Worm (Caenorhabditis elegans) whole organism, mixed stage, embryonic: Measurements from ENCODE around the gene B0285.3.
A peak's percentile ranks its signal among the peaks of the same experiment; 100 is the strongest.

Experiments used
- M03D4.4 ChIP-seq: sonication (generic microtip); optimal IDR thresholded peaks from 2 replicates; lab custom pipeline; 2017; ENCODE audit warnings: mild to moderate bottlenecking, missing genetic modification characterization, missing compliant biosample characterization
- bed-3 ChIP-seq: fragments of 200-800 bp; sonication (Bioruptor generic); optimal IDR thresholded peaks from 3 replicates; lab custom pipeline; 2018; ENCODE audit warnings: mild to moderate bottlenecking, missing genetic modification characterization, moderate library complexity, missing compliant biosample characterization
- blmp-1 ChIP-seq: fragments of 150-350 bp; optimal IDR thresholded peaks from 2 replicates; lab custom pipeline; 2014; ENCODE audit warnings: missing biosample characterization, missing genetic modification characterization
- ceh-39 ChIP-seq: fragments of 150-350 bp; optimal IDR thresholded peaks from 2 replicates; lab custom pipeline; 2014; ENCODE audit warnings: missing biosample characterization, missing genetic modification characterization
- ces-1 ChIP-seq: fragments of 150-350 bp; optimal IDR thresholded peaks from 2 replicates; lab custom pipeline; 2014; ENCODE audit warnings: missing biosample characterization, missing genetic modification reagents, missing genetic modification characterization
- cnd-1 ChIP-seq: fragments of 200-800 bp; sonication (Bioruptor generic); optimal IDR thresholded peaks from 2 replicates; lab custom pipeline; 2018; ENCODE audit warnings: mild to moderate bottlenecking, missing genetic modification characterization, missing compliant biosample characterization
- drap-1 ChIP-seq: fragments of 200-800 bp; sonication (Bioruptor generic); optimal IDR thresholded peaks from 3 replicates; lab custom pipeline; 2018; ENCODE audit warnings: mild to moderate bottlenecking, missing genetic modification characterization, missing compliant biosample characterization
- flh-1 ChIP-seq: fragments of 200-800 bp; sonication (Bioruptor generic); optimal IDR thresholded peaks from 2 replicates; lab custom pipeline; 2018; ENCODE audit warnings: mild to moderate bottlenecking, missing genetic modification characterization, moderate library complexity, missing compliant biosample characterization
- ham-2 ChIP-seq: fragments of 200-800 bp; sonication (Bioruptor generic); optimal IDR thresholded peaks from 2 replicates; lab custom pipeline; 2018; ENCODE audit warnings: mild to moderate bottlenecking, missing genetic modification characterization, missing compliant biosample characterization
- lin-13 ChIP-seq: fragments of 150-350 bp; optimal IDR thresholded peaks from 2 replicates; lab custom pipeline; 2014; ENCODE audit warnings: missing biosample characterization, missing genetic modification characterization
- lsy-2 ChIP-seq: fragments of 150-350 bp; optimal IDR thresholded peaks from 2 replicates; lab custom pipeline; 2014; ENCODE audit warnings: missing biosample characterization, missing genetic modification characterization
- mep-1 ChIP-seq: fragments of 150-350 bp; optimal IDR thresholded peaks from 2 replicates; lab custom pipeline; 2017; ENCODE audit warnings: missing biosample characterization, missing genetic modification reagents, missing genetic modification characterization, inconsistent platforms
- nhr-12 ChIP-seq: fragments of 150-350 bp; optimal IDR thresholded peaks from 2 replicates; lab custom pipeline; 2014; ENCODE audit warnings: missing biosample characterization, missing genetic modification characterization
- nhr-76 ChIP-seq: sonication (generic microtip); optimal IDR thresholded peaks from 2 replicates; lab custom pipeline; 2017; ENCODE audit warnings: missing biosample characterization, missing genetic modification characterization
- pha-4 ChIP-seq: fragments of 150-350 bp; optimal IDR thresholded peaks from 2 replicates; lab custom pipeline; 2018; ENCODE audit warnings: missing biosample characterization, missing genetic modification reagents, missing genetic modification characterization
- sem-2 ChIP-seq: fragments of 200-800 bp; sonication (Bioruptor generic); optimal IDR thresholded peaks from 2 replicates; lab custom pipeline; 2018; ENCODE audit warnings: mild to moderate bottlenecking, missing genetic modification characterization, missing compliant biosample characterization
- snpc-4 ChIP-seq: fragments of 150-350 bp; optimal IDR thresholded peaks from 2 replicates; lab custom pipeline; 2014; ENCODE audit warnings: missing biosample characterization, missing genetic modification characterization
- tbx-8 ChIP-seq: fragments of 200-800 bp; sonication (Bioruptor generic); optimal IDR thresholded peaks from 2 replicates; lab custom pipeline; 2018; ENCODE audit warnings: mild to moderate bottlenecking, missing genetic modification characterization, moderate library complexity, missing compliant biosample characterization
- unc-39 ChIP-seq: fragments of 150-350 bp; optimal IDR thresholded peaks from 2 replicates; lab custom pipeline; 2014; ENCODE audit warnings: missing biosample characterization, missing genetic modification characterization
- zip-8 ChIP-seq: fragments of 150-350 bp; optimal IDR thresholded peaks from 2 replicates; lab custom pipeline; 2014; ENCODE audit warnings: missing biosample characterization, missing genetic modification characterization
- ztf-11 ChIP-seq: fragments of 150-350 bp; optimal IDR thresholded peaks from 2 replicates; lab custom pipeline; 2014; ENCODE audit warnings: missing biosample characterization, missing genetic modification characterization

B0285.3 gene

ce11 chrIII:4309303-4309702, 33.8 kb downstream of the B0285.3 start:
- no peak for TF ChIP-seq nhr-76 (tag; lab: Kevin White, UChicago)
- no peak for TF ChIP-seq sem-2 (GFP tag; lab: Kevin White, UChicago)
- no peak for TF ChIP-seq cnd-1
- no peak for TF ChIP-seq ztf-11
- TF ChIP-seq blmp-1 (tag; lab: Kevin White, UChicago), result no peak
- TF ChIP-seq ham-2, result no peak
- no peak for TF ChIP-seq drap-1
- no peak for TF ChIP-seq snpc-4 (tag; lab: Kevin White, UChicago)
- TF ChIP-seq, all 35 proteins: peak for 0

- TF ChIP-seq pha-4 (tag; lab: Kevin White, UChicago), result no peak
- no peak for TF ChIP-seq lin-13 (tag; lab: Kevin White, UChicago)
- no peak for TF ChIP-seq blmp-1 (tag; lab: Kevin White, UChicago)
- TF ChIP-seq cnd-1, result no peak
- no peak for TF ChIP-seq ceh-39 (tag; lab: Kevin White, UChicago)
- TF ChIP-seq mep-1 (tag; lab: Kevin White, UChicago), result no peak
Observed at ce11 chrIII:4302780-4303179, 40.4 kb downstream of the B0285.3 start.

ce11 chrIII:4302293-4302692, 40.8 kb downstream of the B0285.3 start, which contains the start of gene R10E4.9:
R10E4.9 (minus strand) TSS chrIII:4302393.
- no peak for TF ChIP-seq lsy-2 (tag; lab: Kevin White, UChicago)
- TF ChIP-seq cnd-1, result no peak
- no peak for TF ChIP-seq nhr-12 (tag; lab: Kevin White, UChicago)
- TF ChIP-seq tbx-8 (GFP tag; lab: Kevin White, UChicago), result no peak
- TF ChIP-seq blmp-1 (tag; lab: Kevin White, UChicago), result no peak
- no peak for TF ChIP-seq bed-3 (GFP tag; lab: Kevin White, UChicago)
- no peak for TF ChIP-seq zip-8 (tag; lab: Kevin White, UChicago)

- no peak for TF ChIP-seq zip-8 (tag; lab: Kevin White, UChicago)
- TF ChIP-seq ceh-39 (tag; lab: Kevin White, UChicago), result peak; percentile 13
Observed at ce11 chrIII:4300989-4301498, 42.1 kb downstream of the B0285.3 start, which contains the start of gene R10E4.11. R10E4.11 (minus strand) TSS chrIII:4301039.

ce11 chrIII:4294153-4294862, 48.8 kb downstream of the B0285.3 start, which contains the start of the genes nth-1 and R10E4.7:
nth-1 (minus strand) TSS chrIII:4294253.
R10E4.7 (plus strand) TSS chrIII:4294812.
- TF ChIP-seq ces-1 (no peak), lin-13 (tag; lab: Kevin White, UChicago) (no peak), nhr-76 (tag; lab: Kevin White, UChicago) (no peak), pha-4 (tag; lab: Kevin White, UChicago) (no peak), drap-1 (no peak), flh-1 (GFP tag; lab: Kevin White, UChicago) (no peak), M03D4.4 (tag; lab: Kevin White, UChicago) (no peak)
- TF ChIP-seq, all 35 proteins: peak for 0

- TF ChIP-seq unc-39 (no peak), zip-8 (tag; lab: Kevin White, UChicago) (peak; percentile 88)
- TF ChIP-seq, all 35 proteins: peak for 1
Observed at ce11 chrIII:4293108-4293507, 50.0 kb downstream of the B0285.3 start, which contains the start of gene R10E4.6. R10E4.6 (plus strand) TSS chrIII:4293408.
